Fruit fly (Drosophila melanogaster): ENCODE data around the gene CG33985.

The CG33985 gene

DNA sequence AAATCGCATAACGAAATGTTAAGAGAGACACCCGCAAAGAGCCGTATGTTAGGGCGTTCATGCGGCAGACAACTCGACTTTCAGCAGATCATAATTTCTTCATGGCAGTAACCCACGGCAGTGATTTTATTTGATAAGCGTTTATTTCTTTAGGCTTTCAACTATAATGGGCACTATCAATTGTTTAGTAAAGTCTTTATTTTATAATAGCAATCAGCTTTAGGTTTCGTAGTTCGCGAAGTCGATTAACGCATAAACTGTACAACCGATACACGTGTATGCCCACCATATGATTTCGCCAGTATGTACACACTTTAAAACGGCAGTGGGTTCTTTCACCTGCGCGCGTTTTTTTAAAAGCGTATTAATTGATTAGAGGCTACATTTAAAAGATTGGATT, 18.4 kb downstream of the CG33985 start, which contains the start of gene CG7841 (continued):
- 0 out of 2 replicates have a peak, but pooled peaks have one; percentile 31 for TF ChIP-seq Dref (GFP tag; IDR thresholded peaks at IDR 0.05)
- peak; percentile 94; the same call in 1 of the 2 replicates for TF ChIP-seq CG1024 (GFP tag; IDR thresholded peaks at IDR 0.05)
- peak; percentile 95 for TF ChIP-seq Vsx1 (GFP tag; optimal IDR thresholded peaks at IDR 0.05)
- TF ChIP-seq CG33557 (GFP tag; optimal IDR thresholded peaks at IDR 0.05), result peak; percentile 98
- peak; percentile 99 for TF ChIP-seq HmgZ (tag; optimal IDR thresholded peaks at IDR 0.05)
- TF ChIP-seq chinmo (GFP tag; IDR thresholded peaks at IDR 0.05; ENCODE audit: partially characterized antibody), result no peak
- TF ChIP-seq HLH4C (GFP tag; IDR thresholded peaks at IDR 0.05; ENCODE audit: partially characterized antibody), result no peak
- peak; percentile 96 for TF ChIP-seq nau (GFP tag; optimal IDR thresholded peaks at IDR 0.05)
- TF ChIP-seq CG8478 (optimal IDR thresholded peaks at IDR 0.05), result no peak
- peak; percentile 96 for TF ChIP-seq Oli (tag; optimal IDR thresholded peaks at IDR 0.05)
- peak; percentile 93 for TF ChIP-seq cato (GFP tag; optimal IDR thresholded peaks at IDR 0.05; ENCODE audit: borderline replicate concordance)
- TF ChIP-seq Doc2 (GFP tag; IDR thresholded peaks at IDR 0.05), result no peak
- peak; percentile 98 for TF ChIP-seq CG7839 (tag; optimal IDR thresholded peaks at IDR 0.05)
- TF ChIP-seq HmgD (GFP tag; optimal IDR thresholded peaks at IDR 0.05), result peak; percentile 91
- peak; percentile 98 for TF ChIP-seq salm (tag; optimal IDR thresholded peaks at IDR 0.05)
- TF ChIP-seq seq (GFP tag; IDR thresholded peaks at IDR 0.05), result peak; percentile 97
- TF ChIP-seq Fer2 (tag; optimal IDR thresholded peaks at IDR 0.05), result peak; percentile 96
- peak; percentile 91 for TF ChIP-seq CG3838 (GFP tag; optimal IDR thresholded peaks at IDR 0.05)
- TF ChIP-seq Sry-δ (GFP tag; optimal IDR thresholded peaks at IDR 0.05), result peak; percentile 73
- TF ChIP-seq CG11398 (GFP tag; optimal IDR thresholded peaks at IDR 0.05), result peak; percentile 96
- peak; percentile 94 for TF ChIP-seq ttk (GFP tag; IDR thresholded peaks at IDR 0.05)
- peak; percentile 99 for TF ChIP-seq CG12391 (tag; optimal IDR thresholded peaks at IDR 0.05)
- peak; percentile 92 for TF ChIP-seq ewg (GFP tag; optimal IDR thresholded peaks at IDR 0.05)
- peak; percentile 94 for TF ChIP-seq Ada2b (GFP tag; IDR thresholded peaks at IDR 0.05)
- TF ChIP-seq CG12769 (tag; optimal IDR thresholded peaks at IDR 0.05), result peak; percentile 98
- peak; percentile 96 for TF ChIP-seq twi (tag; optimal IDR thresholded peaks at IDR 0.05)
- peak; percentile 94; the same call in 2 of the 3 replicates for TF ChIP-seq Optix (GFP tag; IDR thresholded peaks at IDR 0.05)
- TF ChIP-seq sens-2 (GFP tag; IDR thresholded peaks at IDR 0.05), result peak; percentile 97
- TF ChIP-seq nom (GFP tag; optimal IDR thresholded peaks at IDR 0.05), result peak; percentile 98
- peak; percentile 96 for TF ChIP-seq jumu (GFP tag; optimal IDR thresholded peaks at IDR 0.05)
- peak; percentile 96 for TF ChIP-seq CG1792 (GFP tag; optimal IDR thresholded peaks at IDR 0.05)
- no peak for TF ChIP-seq Hr39 (optimal IDR thresholded peaks at IDR 0.05)
- peak; percentile 98 for TF ChIP-seq CG12071 (GFP tag; optimal IDR thresholded peaks at IDR 0.05)
- peak; percentile 98 for TF ChIP-seq NfI (GFP tag; optimal IDR thresholded peaks at IDR 0.05)
- peak; percentile 97 for TF ChIP-seq Camta (GFP tag; optimal IDR thresholded peaks at IDR 0.05)
- peak; percentile 98 for TF ChIP-seq Meics (GFP tag; optimal IDR thresholded peaks at IDR 0.05)
- peak; percentile 83 for TF ChIP-seq CG7928 (GFP tag; optimal IDR thresholded peaks at IDR 0.05)
- TF ChIP-seq CG18764 (GFP tag; optimal IDR thresholded peaks at IDR 0.05), result peak; percentile 94
- TF ChIP-seq CG18011 (GFP tag; optimal IDR thresholded peaks at IDR 0.05), result peak; percentile 91
- peak; percentile 94 for TF ChIP-seq Hey (tag; optimal IDR thresholded peaks at IDR 0.05)
- peak; percentile 94 for TF ChIP-seq MBD-R2 (GFP tag; IDR thresholded peaks at IDR 0.05)
- peak; percentile 94 for TF ChIP-seq CG12942 (GFP tag; optimal IDR thresholded peaks at IDR 0.05)
- TF ChIP-seq ap (GFP tag; IDR thresholded peaks at IDR 0.05), result peak; percentile 94; the same call in 1 of the 2 replicates
- peak; percentile 98 for TF ChIP-seq CG17328 (GFP tag; IDR thresholded peaks at IDR 0.05)
- TF ChIP-seq chn (GFP tag; optimal IDR thresholded peaks at IDR 0.05), result peak; percentile 97
- peak; percentile 99 for TF ChIP-seq tap (tag; optimal IDR thresholded peaks at IDR 0.05)
- peak; percentile 99 for TF ChIP-seq CG12659 (GFP tag; optimal IDR thresholded peaks at IDR 0.05)
- TF ChIP-seq Abd-B (GFP tag; optimal IDR thresholded peaks at IDR 0.05), result peak; percentile 89
- TF ChIP-seq CG17568 (GFP tag; optimal IDR thresholded peaks at IDR 0.05), result peak; percentile 98
- peak; percentile 93 for TF ChIP-seq disco-r (GFP tag; optimal IDR thresholded peaks at IDR 0.05)
- TF ChIP-seq TFAM (GFP tag; optimal IDR thresholded peaks at IDR 0.05), result peak; percentile 89

Data from whole organism, embryonic.